Fruit fly (Drosophila melanogaster) Kc167 (cell line): ENCODE results near the gene mthl9.

Experiments used
- Myc ChIP-seq: fragments of >200 bp; optimal IDR thresholded peaks from 2 replicates; lab custom pipeline; 2017; ENCODE audit warnings: missing external identifiers
- Sin3A ChIP-seq: fragments of >200 bp; optimal IDR thresholded peaks from 2 replicates; lab custom pipeline; 2018; ENCODE audit warnings: missing external identifiers
- h ChIP-seq: fragments of >200 bp; optimal IDR thresholded peaks from 3 replicates; lab custom pipeline; 2018; ENCODE audit warnings: missing external identifiers
- insv ChIP-seq: fragments of >200 bp; optimal IDR thresholded peaks from 3 replicates; lab custom pipeline; 2018; ENCODE audit warnings: missing external identifiers
- psq ChIP-seq: fragments of >200 bp; optimal IDR thresholded peaks from 2 replicates; lab custom pipeline; 2017; ENCODE audit warnings: missing external identifiers
- ttk ChIP-seq: sonication (Bioruptor generic); optimal IDR thresholded peaks from 2 replicates; lab custom pipeline; 2017; ENCODE audit warnings: missing external identifiers

mthl9 gene

dm6 chr3L:356016-356472 lies 23.9 kb upstream of the mthl9 start, which contains the start of gene CG1231:
Gene CG1231, plus strand, starts transcription at chr3L:356422.
- no peak for TF ChIP-seq ttk (lab: Kevin White, UChicago)
- no peak for TF ChIP-seq insv (lab: Kevin White, UChicago)
- no peak for TF ChIP-seq psq (lab: Kevin White, UChicago)
- TF ChIP-seq Myc (lab: Kevin White, UChicago) = no peak

- TF ChIP-seq h (lab: Kevin White, UChicago) (no peak), Myc (lab: Kevin White, UChicago) (no peak), ttk (lab: Kevin White, UChicago) (no peak), psq (lab: Kevin White, UChicago) (no peak), Sin3A (lab: Kevin White, UChicago) (no peak), insv (lab: Kevin White, UChicago) (no peak)
Observed at dm6 chr3L:350651-351228, 18.6 kb upstream of the mthl9 start.

- no peak for TF ChIP-seq h (lab: Kevin White, UChicago)
- no peak for TF ChIP-seq ttk (lab: Kevin White, UChicago)
- TF ChIP-seq Sin3A (lab: Kevin White, UChicago) = no peak
- TF ChIP-seq psq (lab: Kevin White, UChicago) = no peak
- no peak for TF ChIP-seq insv (lab: Kevin White, UChicago)
- TF ChIP-seq Myc (lab: Kevin White, UChicago) = no peak
Observed at dm6 chr3L:349751-350150, 17.6 kb upstream of the mthl9 start.

dm6 chr3L:348406-348743 lies 16.3 kb upstream of the mthl9 start:
- TF ChIP-seq ttk (lab: Kevin White, UChicago) (no peak), psq (lab: Kevin White, UChicago) (no peak), h (lab: Kevin White, UChicago) (no peak), insv (lab: Kevin White, UChicago) (no peak), Sin3A (lab: Kevin White, UChicago) (no peak), Myc (lab: Kevin White, UChicago) (no peak)

dm6 chr3L:347641-348405 lies 15.7 kb upstream of the mthl9 start:
- TF ChIP-seq insv (lab: Kevin White, UChicago) = no peak
- no peak for TF ChIP-seq Sin3A (lab: Kevin White, UChicago)
- no peak for TF ChIP-seq h (lab: Kevin White, UChicago)

dm6 chr3L:346656-347640 lies 14.8 kb upstream of the mthl9 start, which contains the start of gene mth:
Gene mth, minus strand, starts transcription at chr3L:346957.
- TF ChIP-seq psq (lab: Kevin White, UChicago) = no peak
- no peak for TF ChIP-seq ttk (lab: Kevin White, UChicago)
- no peak for TF ChIP-seq Sin3A (lab: Kevin White, UChicago)
- TF ChIP-seq h (lab: Kevin White, UChicago) = no peak
- no peak for TF ChIP-seq insv (lab: Kevin White, UChicago)
- TF ChIP-seq Myc (lab: Kevin White, UChicago) = no peak

dm6 chr3L:343316-343715 lies 11.2 kb upstream of the mthl9 start:
- no peak for TF ChIP-seq insv (lab: Kevin White, UChicago)
- TF ChIP-seq h (lab: Kevin White, UChicago) = no peak
- no peak for TF ChIP-seq Sin3A (lab: Kevin White, UChicago)
- no peak for TF ChIP-seq Myc (lab: Kevin White, UChicago)
- no peak for TF ChIP-seq ttk (lab: Kevin White, UChicago)
- no peak for TF ChIP-seq psq (lab: Kevin White, UChicago)

- TF ChIP-seq ttk (lab: Kevin White, UChicago) = no peak
- TF ChIP-seq Myc (lab: Kevin White, UChicago) = no peak
- no peak for TF ChIP-seq h (lab: Kevin White, UChicago)
- TF ChIP-seq insv (lab: Kevin White, UChicago) = no peak
- TF ChIP-seq Sin3A (lab: Kevin White, UChicago) = no peak
- TF ChIP-seq psq (lab: Kevin White, UChicago) = no peak
Observed at dm6 chr3L:342839-343238, 10.7 kb upstream of the mthl9 start, which contains the start of gene mthl10. Gene mthl10, minus strand, starts transcription at chr3L:342915.

dm6 chr3L:341052-341852 lies 9.1 kb upstream of the mthl9 start:
- TF ChIP-seq psq (lab: Kevin White, UChicago) = no peak
- TF ChIP-seq Myc (lab: Kevin White, UChicago) = no peak
- TF ChIP-seq Sin3A (lab: Kevin White, UChicago) = no peak
- TF ChIP-seq insv (lab: Kevin White, UChicago) = no peak
- no peak for TF ChIP-seq ttk (lab: Kevin White, UChicago)
- TF ChIP-seq h (lab: Kevin White, UChicago) = no peak

- TF ChIP-seq psq (lab: Kevin White, UChicago) (no peak), Sin3A (lab: Kevin White, UChicago) (no peak), Myc (lab: Kevin White, UChicago) (no peak), ttk (lab: Kevin White, UChicago) (no peak), h (lab: Kevin White, UChicago) (no peak), insv (lab: Kevin White, UChicago) (no peak)
Observed at dm6 chr3L:340569-340968, 8.5 kb upstream of the mthl9 start.
